Fruit fly (Drosophila melanogaster) whole organism, embryonic: ENCODE results near the gene CG12118.
A peak's percentile ranks its signal among the peaks of the same experiment; 100 is the strongest.

Source experiments
- Adf1 ChIP-seq: fragments of 200-800 bp; sonication (Bioruptor generic); IDR thresholded peaks from 2 replicates; pipeline ENCODE4 v1.3.6; 2022; ENCODE audit warnings: missing biosample characterization, missing genetic modification characterization
- CG10462 ChIP-seq: fragments of 200-800 bp; sonication (Bioruptor generic); optimal IDR thresholded peaks from 2 replicates; lab custom pipeline; 2016; ENCODE audit warnings: missing biosample characterization, missing genetic modification characterization
- CG10959 ChIP-seq: fragments of 200-800 bp; sonication (Bioruptor generic); IDR thresholded peaks from 2 replicates; pipeline ENCODE4 v1.3.6; 2022; ENCODE audit warnings: missing biosample characterization, missing genetic modification characterization
- CG13123 ChIP-seq: fragments of 200-800 bp; sonication (Bioruptor generic); optimal IDR thresholded peaks from 2 replicates; lab custom pipeline; 2016; ENCODE audit warnings: missing biosample characterization, missing genetic modification characterization
- CG13296 ChIP-seq: fragments of 200-800 bp; sonication (Bioruptor generic); optimal IDR thresholded peaks from 3 replicates; lab custom pipeline; 2018; ENCODE audit warnings: missing biosample characterization, mild to moderate bottlenecking, missing genetic modification characterization
- CG16779 ChIP-seq: fragments of 200-800 bp; sonication (Bioruptor generic); IDR thresholded peaks from 2 replicates; pipeline ENCODE4 v1.3.6; 2022; ENCODE audit warnings: missing biosample characterization, missing genetic modification characterization
- CG17568 ChIP-seq: fragments of 200-800 bp; sonication (Bioruptor generic); optimal IDR thresholded peaks from 2 replicates; lab custom pipeline; 2018; ENCODE audit warnings: missing biosample characterization, mild to moderate bottlenecking, missing genetic modification characterization, moderate library complexity
- CG17612 ChIP-seq: fragments of 200-800 bp; sonication (Bioruptor generic); IDR thresholded peaks from 2 replicates; pipeline ENCODE4 v1.3.6; 2022; ENCODE audit warnings: missing biosample characterization, missing genetic modification characterization
- CG2116 ChIP-seq: fragments of 200-800 bp; sonication (Bioruptor generic); optimal IDR thresholded peaks from 3 replicates; lab custom pipeline; 2018; ENCODE audit warnings: missing biosample characterization, mild to moderate bottlenecking, missing genetic modification characterization
- CG31441 ChIP-seq: fragments of 200-800 bp; sonication (Bioruptor generic); IDR thresholded peaks from 2 replicates; pipeline ENCODE4 v1.3.6; 2022; ENCODE audit warnings: missing biosample characterization, missing genetic modification characterization
- CG33213 ChIP-seq: fragments of 200-800 bp; sonication (Bioruptor generic); optimal IDR thresholded peaks from 3 replicates; lab custom pipeline; 2016; ENCODE audit warnings: missing biosample characterization, missing genetic modification characterization
- CG34224 ChIP-seq: fragments of 200-800 bp; sonication (Bioruptor generic); IDR thresholded peaks from 3 replicates; pipeline ENCODE4 v1.3.6; 2022; ENCODE audit warnings: missing biosample characterization, missing genetic modification characterization; ENCODE audit not compliant: partially characterized antibody
- CG34376 ChIP-seq: fragments of 200-800 bp; sonication (Bioruptor generic); optimal IDR thresholded peaks from 2 replicates; lab custom pipeline; 2018; ENCODE audit warnings: missing biosample characterization, mild to moderate bottlenecking, missing genetic modification characterization
- CG3995 ChIP-seq: fragments of 200-800 bp; sonication (Bioruptor generic); optimal IDR thresholded peaks from 3 replicates; lab custom pipeline; 2016; ENCODE audit warnings: missing biosample characterization, missing genetic modification characterization
- CG6175 ChIP-seq: fragments of 200-800 bp; sonication (Bioruptor generic); IDR thresholded peaks from 3 replicates; pipeline ENCODE4 v1.3.6; 2022; ENCODE audit warnings: missing biosample characterization, missing genetic modification characterization
- CG7372 ChIP-seq: fragments of 200-800 bp; sonication (Bioruptor generic); IDR thresholded peaks from 2 replicates; pipeline ENCODE4 v1.3.6; 2022; ENCODE audit warnings: missing biosample characterization, missing genetic modification characterization
- CG7963 ChIP-seq: fragments of 200-800 bp; sonication (Bioruptor generic); IDR thresholded peaks from 3 replicates; pipeline ENCODE4 v1.3.6; 2022; ENCODE audit warnings: missing biosample characterization, missing genetic modification characterization; ENCODE audit not compliant: partially characterized antibody
- CG7987 ChIP-seq: fragments of 200-800 bp; sonication (Bioruptor generic); optimal IDR thresholded peaks from 2 replicates; lab custom pipeline; 2018; ENCODE audit warnings: missing biosample characterization, mild to moderate bottlenecking, missing genetic modification characterization, moderate library complexity
- CG8924 ChIP-seq: fragments of 200-800 bp; optimal IDR thresholded peaks from 3 replicates; lab custom pipeline; 2019; ENCODE audit warnings: missing biosample characterization, mild to moderate bottlenecking, missing genetic modification characterization, moderate library complexity
- CG9215 ChIP-seq: fragments of 200-800 bp; sonication (Bioruptor generic); IDR thresholded peaks from 2 replicates; pipeline ENCODE4 v1.3.6; 2022; ENCODE audit warnings: missing biosample characterization, missing genetic modification characterization
- Chrac-16 ChIP-seq: fragments of 200-800 bp; sonication (Bioruptor generic); optimal IDR thresholded peaks from 3 replicates; lab custom pipeline; 2016; ENCODE audit warnings: missing biosample characterization, missing genetic modification characterization
- D19B ChIP-seq: fragments of 200-800 bp; sonication (Bioruptor generic); optimal IDR thresholded peaks from 2 replicates; lab custom pipeline; 2017; ENCODE audit warnings: missing biosample characterization, mild to moderate bottlenecking, missing genetic modification characterization
- Dip3 ChIP-seq: fragments of 200-800 bp; sonication (Bioruptor generic); optimal IDR thresholded peaks from 3 replicates; lab custom pipeline; 2016; ENCODE audit warnings: missing biosample characterization, missing genetic modification characterization
- Elba2 ChIP-seq: fragments of 200-800 bp; sonication (Bioruptor generic); optimal IDR thresholded peaks from 3 replicates; lab custom pipeline; 2016; ENCODE audit warnings: missing biosample characterization, missing genetic modification characterization
- Ets97D ChIP-seq: fragments of 200-800 bp; sonication (Bioruptor generic); optimal IDR thresholded peaks from 3 replicates; lab custom pipeline; 2016; ENCODE audit warnings: missing biosample characterization, missing genetic modification characterization
- Hmx ChIP-seq: fragments of 200-800 bp; sonication (Bioruptor generic); optimal IDR thresholded peaks from 2 replicates; lab custom pipeline; 2016; ENCODE audit warnings: missing biosample characterization, missing genetic modification characterization
- Lim3 ChIP-seq: fragments of 200-800 bp; sonication (Bioruptor generic); IDR thresholded peaks from 2 replicates; pipeline ENCODE4 v1.3.6; 2022; ENCODE audit warnings: missing biosample characterization, missing genetic modification characterization
- NC2α ChIP-seq: fragments of 200-800 bp; sonication (Bioruptor generic); optimal IDR thresholded peaks from 2 replicates; lab custom pipeline; 2016; ENCODE audit warnings: missing biosample characterization, missing genetic modification characterization
- Sox100B ChIP-seq: fragments of 200-800 bp; sonication (Bioruptor generic); optimal IDR thresholded peaks from 3 replicates; lab custom pipeline; 2018; ENCODE audit warnings: missing biosample characterization, mild to moderate bottlenecking, missing genetic modification characterization
- Trl ChIP-seq, 3 experiments: fragments of >200 bp in 2 of 3; fragments of 200-800 bp in 1 of 3; sonication (Bioruptor generic) in 1 of 3; optimal IDR thresholded peaks; 2 replicates in 1 of 3; 3 replicates in 2 of 3; lab custom pipeline; 2016 to 2017; ENCODE audit warnings: missing biosample characterization in 1 of 3, missing genetic modification characterization in 1 of 3
- ap ChIP-seq: fragments of 200-800 bp; sonication (Bioruptor generic); IDR thresholded peaks from 2 replicates; pipeline ENCODE4 v1.3.6; 2022; ENCODE audit warnings: missing biosample characterization, missing genetic modification characterization
- br ChIP-seq: fragments of >200 bp; optimal IDR thresholded peaks from 2 replicates; lab custom pipeline; 2017
- caup ChIP-seq: fragments of 200-800 bp; sonication (Bioruptor generic); optimal IDR thresholded peaks from 3 replicates; lab custom pipeline; 2017; ENCODE audit warnings: missing biosample characterization, mild to moderate bottlenecking, missing genetic modification characterization, moderate library complexity; ENCODE audit not compliant: severe bottlenecking
- chinmo ChIP-seq: fragments of 200-800 bp; sonication (Bioruptor generic); IDR thresholded peaks from 4 replicates; pipeline ENCODE4 v1.3.6; 2022; ENCODE audit warnings: missing biosample characterization, missing genetic modification characterization; ENCODE audit not compliant: partially characterized antibody
- chm ChIP-seq: fragments of 200-800 bp; sonication (Bioruptor generic); IDR thresholded peaks from 2 replicates; pipeline ENCODE4 v1.3.6; 2022; ENCODE audit warnings: missing biosample characterization, missing genetic modification characterization
- chn ChIP-seq: fragments of 200-800 bp; sonication (Bioruptor generic); optimal IDR thresholded peaks from 2 replicates; lab custom pipeline; 2016; ENCODE audit warnings: missing biosample characterization, missing genetic modification characterization
- cwo ChIP-seq: fragments of 200-800 bp; sonication (Bioruptor generic); optimal IDR thresholded peaks from 3 replicates; lab custom pipeline; 2017; ENCODE audit warnings: missing biosample characterization, missing genetic modification characterization, mild to moderate bottlenecking, moderate library complexity, missing genetic modification reagents
- dpn ChIP-seq, 2 experiments: fragments of 200-800 bp; sonication (Bioruptor generic); optimal IDR thresholded peaks; 3 replicates each; lab custom pipeline; 2016; ENCODE audit warnings: missing biosample characterization in 2 of 2, missing genetic modification characterization in 2 of 2
- exex ChIP-seq: fragments of 200-800 bp; sonication (Bioruptor generic); optimal IDR thresholded peaks from 4 replicates; lab custom pipeline; 2018; ENCODE audit warnings: missing biosample characterization, mild to moderate bottlenecking, missing genetic modification characterization, moderate library complexity
- ftz-f1 ChIP-seq: fragments of 200-800 bp; sonication (Bioruptor generic); optimal IDR thresholded peaks from 2 replicates; lab custom pipeline; 2016; ENCODE audit warnings: missing biosample characterization, missing genetic modification characterization
- gro ChIP-seq: fragments of 200-800 bp; sonication (Bioruptor generic); optimal IDR thresholded peaks from 2 replicates; lab custom pipeline; 2016; ENCODE audit warnings: missing biosample characterization, missing genetic modification characterization
- kah ChIP-seq: fragments of 200-800 bp; sonication (Bioruptor generic); optimal IDR thresholded peaks from 2 replicates; lab custom pipeline; 2018; ENCODE audit warnings: missing biosample characterization, mild to moderate bottlenecking, missing genetic modification characterization
- klu ChIP-seq: fragments of 200-800 bp; sonication (Bioruptor generic); IDR thresholded peaks from 2 replicates; pipeline ENCODE4 v1.3.6; 2022; ENCODE audit warnings: missing biosample characterization, missing genetic modification characterization
- nerfin-1 ChIP-seq: fragments of 200-800 bp; sonication (Bioruptor generic); optimal IDR thresholded peaks from 3 replicates; lab custom pipeline; 2019; ENCODE audit warnings: missing biosample characterization, mild to moderate bottlenecking, missing genetic modification characterization, moderate library complexity
- nerfin-2 ChIP-seq: fragments of 200-800 bp; sonication (Bioruptor generic); IDR thresholded peaks from 2 replicates; pipeline ENCODE4 v1.3.6; 2022; ENCODE audit warnings: missing biosample characterization, missing genetic modification characterization; ENCODE audit not compliant: partially characterized antibody
- nmo ChIP-seq: fragments of 200-800 bp; sonication (Bioruptor generic); optimal IDR thresholded peaks from 2 replicates; lab custom pipeline; 2018; ENCODE audit warnings: missing biosample characterization, mild to moderate bottlenecking, missing genetic modification characterization, moderate library complexity
- sd ChIP-seq: fragments of 200-800 bp; sonication (Bioruptor generic); optimal IDR thresholded peaks from 3 replicates; lab custom pipeline; 2018; ENCODE audit warnings: missing biosample characterization, mild to moderate bottlenecking, missing genetic modification characterization, moderate library complexity
- slou ChIP-seq: fragments of 200-800 bp; sonication (Bioruptor generic); optimal IDR thresholded peaks from 3 replicates; lab custom pipeline; 2016; ENCODE audit warnings: missing biosample characterization, missing genetic modification characterization
- stwl ChIP-seq: fragments of 200-800 bp; sonication (Bioruptor generic); optimal IDR thresholded peaks from 3 replicates; lab custom pipeline; 2018; ENCODE audit warnings: missing biosample characterization, mild to moderate bottlenecking, missing genetic modification characterization, moderate library complexity
- toy ChIP-seq: fragments of 200-800 bp; sonication (Bioruptor generic); IDR thresholded peaks from 2 replicates; pipeline ENCODE4 v1.3.6; 2022; ENCODE audit warnings: missing biosample characterization, missing genetic modification characterization
- unpg ChIP-seq: fragments of 200-800 bp; sonication (Bioruptor generic); optimal IDR thresholded peaks from 3 replicates; lab custom pipeline; 2018; ENCODE audit warnings: missing biosample characterization, mild to moderate bottlenecking, missing genetic modification characterization, moderate library complexity
- zen ChIP-seq: fragments of 200-800 bp; sonication (Bioruptor generic); optimal IDR thresholded peaks from 3 replicates; lab custom pipeline; 2018; ENCODE audit warnings: missing biosample characterization, mild to moderate bottlenecking, missing genetic modification characterization, moderate library complexity

The CG12118 gene

DNA sequence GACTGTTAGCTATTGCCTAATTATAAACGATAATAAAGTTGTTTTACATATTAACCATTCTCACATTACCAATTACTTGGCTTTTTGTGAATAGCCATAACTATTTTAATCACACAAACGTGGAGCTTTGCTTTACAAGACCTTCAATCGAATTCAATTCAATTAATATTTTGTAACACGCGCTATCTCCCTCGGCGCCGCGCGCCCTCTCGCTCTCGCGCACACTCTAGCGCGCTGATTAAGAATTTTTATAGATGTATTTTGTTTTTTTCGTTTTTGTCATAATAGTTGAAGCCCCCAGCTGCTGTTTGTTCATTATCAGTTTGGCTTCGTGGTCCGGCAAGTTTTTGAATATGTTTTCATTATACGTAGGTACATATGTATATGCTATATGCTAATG, 4.9 kb upstream of the CG12118 start (continued):
- no peak for TF ChIP-seq kah (GFP tag; lab: Kevin White, UChicago)
- no peak for TF ChIP-seq chn (GFP tag; lab: Kevin White, UChicago)
- no peak for TF ChIP-seq Trl (optimal IDR thresholded peaks at IDR 0.05; lab: Kevin White, UChicago)
- no peak for TF ChIP-seq Trl (GFP tag; optimal IDR thresholded peaks at IDR 0.05; lab: Kevin White, UChicago)
- TF ChIP-seq CG8924 (tag; lab: Kevin White, UChicago): no peak
- TF ChIP-seq zen (tag; lab: Kevin White, UChicago): no peak
- no peak for TF ChIP-seq CG10959 (GFP tag; lab: Robert Waterston, UW)
- no peak for TF ChIP-seq nerfin-2 (GFP tag; lab: Robert Waterston, UW)
- TF ChIP-seq Dip3 (GFP tag; lab: Kevin White, UChicago): no peak
- no peak for TF ChIP-seq nmo
- no peak for TF ChIP-seq CG9215 (GFP tag; lab: Robert Waterston, UW)
- no peak for TF ChIP-seq Sox100B (GFP tag; lab: Kevin White, UChicago)
- no peak for TF ChIP-seq Ets97D (GFP tag; lab: Kevin White, UChicago)
- TF ChIP-seq slou (GFP tag; lab: Kevin White, UChicago): no peak
- TF ChIP-seq CG17612: no peak
- TF ChIP-seq CG7963 (GFP tag; lab: Robert Waterston, UW): no peak
- no peak for TF ChIP-seq CG7987 (GFP tag; lab: Kevin White, UChicago)
- TF ChIP-seq gro (GFP tag; lab: Kevin White, UChicago): peak; percentile 31
- TF ChIP-seq caup: peak; percentile 11
- TF ChIP-seq Chrac-16 (GFP tag; lab: Kevin White, UChicago): no peak
- no peak for TF ChIP-seq D19B (GFP tag; lab: Kevin White, UChicago)
- no peak for TF ChIP-seq CG33213 (GFP tag; lab: Kevin White, UChicago)
- TF ChIP-seq CG6175 (GFP tag; lab: Robert Waterston, UW): no peak
- TF ChIP-seq Hmx (GFP tag; lab: Kevin White, UChicago): no peak
- TF ChIP-seq exex (tag; lab: Kevin White, UChicago): peak; percentile 85
- TF ChIP-seq CG34224: no peak
- no peak for TF ChIP-seq ap
- TF ChIP-seq CG3995 (GFP tag; lab: Kevin White, UChicago): no peak
- no peak for TF ChIP-seq br (lab: Kevin White, UChicago)
- no peak for TF ChIP-seq CG7372 (GFP tag; lab: Robert Waterston, UW)
- TF ChIP-seq chm (GFP tag; lab: Robert Waterston, UW): no peak
- no peak for TF ChIP-seq toy (GFP tag; lab: Robert Waterston, UW)
- TF ChIP-seq CG34376: peak; percentile 86
- no peak for TF ChIP-seq cwo (GFP tag; lab: Kevin White, UChicago)
- no peak for TF ChIP-seq Elba2 (GFP tag; lab: Kevin White, UChicago)
- TF ChIP-seq ftz-f1 (GFP tag; lab: Kevin White, UChicago): peak; percentile 83
- TF ChIP-seq NC2α: no peak
- TF ChIP-seq CG31441 (GFP tag; lab: Robert Waterston, UW): no peak
- TF ChIP-seq unpg (GFP tag; lab: Kevin White, UChicago): no peak
- TF ChIP-seq CG10462: no peak
- no peak for TF ChIP-seq CG16779 (GFP tag; lab: Robert Waterston, UW)
- peak; percentile 55 for TF ChIP-seq sd
- peak; percentile 55; the same call in 1 of the 2 replicates for TF ChIP-seq Lim3 (GFP tag; lab: Robert Waterston, UW)
- TF ChIP-seq CG13123: no peak
- TF ChIP-seq stwl (tag; lab: Kevin White, UChicago): no peak
- no peak for TF ChIP-seq dpn (GFP tag; optimal IDR thresholded peaks at IDR 0.05; lab: Kevin White, UChicago)
- peak; percentile 13 for TF ChIP-seq CG13296
- no peak for TF ChIP-seq Adf1 (GFP tag; lab: Robert Waterston, UW)
- TF ChIP-seq CG17568 (GFP tag; lab: Kevin White, UChicago): no peak
- TF ChIP-seq CG2116 (GFP tag; lab: Kevin White, UChicago): no peak
- no peak for TF ChIP-seq nerfin-1 (tag; lab: Kevin White, UChicago)
- no peak for TF ChIP-seq klu (GFP tag; lab: Robert Waterston, UW)
- TF ChIP-seq chinmo (GFP tag; lab: Robert Waterston, UW): 0 out of 4 replicates have a peak, but pooled peaks have one; percentile 33
